Worm (Caenorhabditis elegans): ENCODE results near the gene fut-3.
A peak's percentile ranks its signal among the peaks of the same experiment; 100 is the strongest.
"Not testable (repeated sequence)": the region's sequence is repeated elsewhere in the genome, so short reads cannot be mapped to it uniquely, and the experiment has no call there.

The fut-3 gene

DNA sequence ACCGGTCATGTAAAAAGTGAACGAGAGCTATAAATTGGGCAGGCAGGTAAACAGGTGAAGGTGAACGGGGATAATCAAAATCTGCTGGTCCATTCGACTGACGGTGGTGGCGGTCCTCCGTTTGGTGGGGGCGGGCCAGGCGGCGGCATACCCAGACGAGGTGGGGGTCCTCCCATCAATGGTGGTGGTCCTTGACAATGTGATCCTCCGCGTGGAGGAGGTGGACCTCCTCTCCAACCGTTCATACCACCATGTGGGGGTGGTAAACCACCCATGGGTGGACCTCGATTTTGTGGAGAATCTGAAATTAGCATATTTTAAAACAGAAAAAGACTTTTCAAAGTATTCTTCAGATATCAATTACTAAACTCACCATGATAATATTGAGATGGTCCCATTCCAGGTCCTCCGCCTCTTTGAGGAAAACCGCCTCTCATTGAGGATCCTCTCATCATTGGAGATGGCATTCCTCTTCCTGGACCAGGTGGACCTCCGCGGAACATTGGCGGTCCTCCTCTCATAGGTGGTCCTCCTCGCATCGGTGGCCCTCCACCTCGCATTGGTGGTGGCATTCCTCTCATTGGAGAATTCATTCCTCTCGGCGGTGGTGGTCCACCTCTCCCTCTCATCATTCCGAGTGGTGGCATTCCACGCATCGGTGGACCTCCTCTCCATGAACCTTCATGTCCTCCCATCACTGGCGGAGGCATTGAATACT, 19.1 kb downstream of the fut-3 start:
- TF ChIP-seq elt-4 (tag; optimal IDR thresholded peaks at IDR 0.05): peak; percentile 41
- no peak for TF ChIP-seq tbx-2 (tag; optimal IDR thresholded peaks at IDR 0.05)

DNA sequence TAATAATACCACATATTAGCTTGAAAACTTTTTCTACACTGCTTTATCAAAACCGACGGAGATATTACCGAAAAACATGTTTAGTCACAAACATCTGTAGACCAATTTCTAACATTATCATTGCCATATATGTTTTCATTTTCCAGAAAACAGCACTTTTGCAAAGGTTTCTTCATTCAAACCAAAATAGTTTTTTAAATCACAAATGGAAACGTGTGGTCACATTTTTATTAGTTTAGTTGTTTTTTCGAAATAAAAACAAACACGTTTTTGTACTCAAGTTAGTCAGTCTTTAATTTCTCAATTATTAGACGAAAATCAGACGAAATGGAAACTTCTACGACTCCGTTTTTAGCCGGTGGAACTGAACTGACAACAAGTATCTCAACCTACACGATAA, 21.5 kb downstream of the fut-3 start, which contains the start of gene F59E12.3:
TSS of gene F59E12.3 (plus strand) at position 301 of the 400 bp plus-strand sequence.
- TF ChIP-seq K09A11.1 (tag; optimal IDR thresholded peaks at IDR 0.05; ENCODE audit: insufficient read depth) (no peak), C08G9.2 (tag; optimal IDR thresholded peaks at IDR 0.05) (no peak), pax-1 (tag; optimal IDR thresholded peaks at IDR 0.05) (no peak), ceh-9 (tag; optimal IDR thresholded peaks at IDR 0.05) (no peak), rnt-1 (tag; optimal IDR thresholded peaks at IDR 0.05) (no peak), hlh-13 (GFP tag; optimal IDR thresholded peaks at IDR 0.05) (no peak), mec-3 (tag; optimal IDR thresholded peaks at IDR 0.05; ENCODE audit: borderline replicate concordance) (no peak), ceh-6 (GFP tag; optimal IDR thresholded peaks at IDR 0.05) (no peak), F13H6.1 (tag; optimal IDR thresholded peaks at IDR 0.05) (no peak), fkh-10 (GFP tag; optimal IDR thresholded peaks at IDR 0.05) (no peak), pros-1 (tag; optimal IDR thresholded peaks at IDR 0.05) (no peak), ref-2 (tag; optimal IDR thresholded peaks at IDR 0.05) (no peak), pha-2 (tag; optimal IDR thresholded peaks at IDR 0.05) (no peak), gmeb-2 (tag; optimal IDR thresholded peaks at IDR 0.05) (no peak), pqm-1 (tag; optimal IDR thresholded peaks at IDR 0.05) (no peak), ceh-34 (tag; optimal IDR thresholded peaks at IDR 0.05) (no peak), syd-9 (tag; optimal IDR thresholded peaks at IDR 0.05) (no peak), hlh-30 (tag; optimal IDR thresholded peaks at IDR 0.05; ENCODE audit: insufficient read depth) (no peak), ceh-22 (tag; optimal IDR thresholded peaks at IDR 0.05) (no peak), ets-4 (tag; optimal IDR thresholded peaks at IDR 0.05) (no peak)

DNA sequence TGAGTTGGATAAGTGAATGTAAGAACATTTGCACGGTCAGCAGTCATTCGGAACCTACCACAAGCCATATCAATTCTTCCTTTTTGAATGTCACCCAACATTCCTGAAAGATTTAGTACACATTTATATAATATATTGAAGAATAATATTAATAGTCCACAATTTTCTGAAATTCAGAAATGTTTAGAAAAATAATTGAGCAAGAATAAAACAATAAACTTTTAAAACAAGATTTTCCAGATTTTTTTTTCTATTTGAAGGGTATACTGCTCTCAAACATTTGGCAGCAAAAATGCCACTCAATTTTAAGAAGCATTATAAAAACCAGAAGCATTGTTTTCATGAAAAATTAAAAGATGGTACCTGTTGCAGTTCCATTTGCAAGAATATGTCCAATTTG, 22.7 kb downstream of the fut-3 start, which contains the start of gene F59E12.8:
TSS of gene F59E12.8 (minus strand) at position 101 of the 400 bp plus-strand sequence.
- TF ChIP-seq ceh-24 (tag; optimal IDR thresholded peaks at IDR 0.05) (no peak), C38D4.7 (GFP tag; optimal IDR thresholded peaks at IDR 0.05) (no peak), ceh-18 (tag; optimal IDR thresholded peaks at IDR 0.05) (no peak), ceh-30 (tag; optimal IDR thresholded peaks at IDR 0.05) (no peak), pqm-1 (tag; optimal IDR thresholded peaks at IDR 0.05) (no peak), pros-1 (tag; optimal IDR thresholded peaks at IDR 0.05) (no peak), sdc-2 (tag; optimal IDR thresholded peaks at IDR 0.05) (no peak), npax-4 (tag; optimal IDR thresholded peaks at IDR 0.05) (no peak), hlh-30 (tag; optimal IDR thresholded peaks at IDR 0.05; ENCODE audit: insufficient read depth) (no peak), ama-1 (optimal IDR thresholded peaks at IDR 0.05) (no peak), nhr-232 (tag; optimal IDR thresholded peaks at IDR 0.05) (no peak)

DNA sequence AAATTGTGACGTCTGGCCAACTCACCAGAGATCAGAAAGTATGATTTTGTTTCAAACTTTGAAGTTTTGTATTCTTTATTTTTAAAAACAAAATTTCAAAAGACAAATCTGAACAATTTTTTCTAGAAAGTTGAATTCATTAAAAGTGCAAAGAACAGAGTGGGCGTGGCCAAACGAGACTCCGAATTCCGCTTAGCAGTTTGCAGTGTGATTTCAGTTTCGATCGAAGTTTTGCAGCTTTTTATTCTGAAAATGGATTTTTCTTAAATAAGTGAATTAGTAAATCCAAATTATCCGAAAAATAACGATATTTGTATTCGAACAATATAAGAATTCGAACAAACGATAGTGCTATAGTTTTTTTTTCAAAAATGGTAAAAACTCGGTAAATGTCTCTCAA, 26.1 kb downstream of the fut-3 start:
- TF ChIP-seq fkh-10 (GFP tag; optimal IDR thresholded peaks at IDR 0.05): no peak
- TF ChIP-seq ceh-48 (tag; optimal IDR thresholded peaks at IDR 0.05): no peak
- no peak for TF ChIP-seq F13H6.1 (tag; optimal IDR thresholded peaks at IDR 0.05)
- TF ChIP-seq unc-86 (tag; optimal IDR thresholded peaks at IDR 0.05): no peak
- TF ChIP-seq pag-3 (tag; optimal IDR thresholded peaks at IDR 0.05; ENCODE audit: borderline replicate concordance): no peak

DNA sequence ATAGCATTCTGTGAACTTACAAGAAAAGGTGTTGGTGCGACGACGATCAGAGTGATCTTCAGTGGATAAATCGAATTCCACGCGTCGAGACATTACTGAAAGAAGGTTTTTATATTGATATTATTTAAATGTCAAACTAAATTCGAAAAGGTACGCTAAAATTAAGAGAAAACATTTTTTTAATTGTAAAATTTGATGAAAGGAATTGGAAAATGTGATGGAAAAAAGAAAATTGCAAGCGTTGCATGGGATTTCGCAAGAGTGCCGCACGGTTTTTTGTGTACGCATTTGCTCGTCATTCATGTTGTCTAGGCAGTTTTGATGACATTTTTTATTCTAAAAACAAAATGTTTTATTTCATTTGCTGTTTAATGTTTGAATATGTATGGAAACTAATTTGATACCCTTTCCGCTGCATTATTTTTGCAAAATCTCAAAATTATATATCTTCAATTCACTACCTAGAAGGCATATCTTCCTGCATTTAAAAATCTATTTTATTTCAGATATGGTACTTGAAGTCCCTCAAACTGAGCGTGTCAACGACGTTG, 28.6 kb downstream of the fut-3 start, which contains the start of the genes F59E12.6 and npl-4.1:
TSS of gene F59E12.6 (minus strand) at position 101 of the 551 bp plus-strand sequence.
TSS of gene npl-4.1 (plus strand) at position 501 of the 551 bp plus-strand sequence.
- not testable (repeated sequence) for TF ChIP-seq elt-2, ztf-16, gmeb-2 (tag; optimal IDR thresholded peaks at IDR 0.05)

All from whole organism, late embryonic.